Fruit fly (Drosophila melanogaster) whole organism, adult: Measurements from ENCODE around the gene pHCl-2.
A peak's percentile ranks its signal among the peaks of the same experiment; 100 is the strongest.

Source experiments
- CG11617 ChIP-seq: fragments of 200-800 bp; sonication (Bioruptor generic); optimal IDR thresholded peaks from 2 replicates; lab custom pipeline; 2017; ENCODE audit warnings: mild to moderate bottlenecking, missing biosample characterization, missing genetic modification reagents, missing genetic modification characterization
- CG12768 ChIP-seq: fragments of 200-800 bp; sonication (Bioruptor generic); optimal IDR thresholded peaks from 2 replicates; lab custom pipeline; 2017; ENCODE audit warnings: missing biosample characterization, missing genetic modification characterization, mild to moderate bottlenecking, moderate library complexity, missing genetic modification reagents
- CG14711 ChIP-seq: fragments of 200-800 bp; sonication (Bioruptor generic); optimal IDR thresholded peaks from 2 replicates; lab custom pipeline; 2018; ENCODE audit warnings: missing biosample characterization, mild to moderate bottlenecking, missing genetic modification characterization, moderate library complexity
- CG1620 ChIP-seq: fragments of 200-800 bp; sonication (Bioruptor generic); optimal IDR thresholded peaks from 2 replicates; lab custom pipeline; 2016; ENCODE audit warnings: missing biosample characterization, missing genetic modification characterization
- CG33017 ChIP-seq: fragments of 200-800 bp; sonication (Bioruptor generic); optimal IDR thresholded peaks from 2 replicates; lab custom pipeline; 2018; ENCODE audit warnings: missing biosample characterization, mild to moderate bottlenecking, missing genetic modification characterization, moderate library complexity
- CG5204 ChIP-seq: fragments of 200-800 bp; sonication (Bioruptor generic); optimal IDR thresholded peaks from 2 replicates; lab custom pipeline; 2016; ENCODE audit warnings: missing biosample characterization, missing genetic modification characterization
- CG7045 ChIP-seq: fragments of 200-800 bp; sonication (Bioruptor generic); optimal IDR thresholded peaks from 2 replicates; lab custom pipeline; 2017; ENCODE audit warnings: missing biosample characterization, mild to moderate bottlenecking, missing genetic modification characterization
- CG7101 ChIP-seq: fragments of 200-800 bp; sonication (Bioruptor generic); optimal IDR thresholded peaks from 2 replicates; lab custom pipeline; 2018; ENCODE audit warnings: missing biosample characterization, mild to moderate bottlenecking, missing genetic modification characterization, moderate library complexity
- Clk ChIP-seq: fragments of 200-800 bp; sonication (Bioruptor generic); optimal IDR thresholded peaks from 2 replicates; lab custom pipeline; 2017; ENCODE audit warnings: missing biosample characterization, missing genetic modification characterization
- Crg-1 ChIP-seq: fragments of 200-800 bp; sonication (Bioruptor generic); optimal IDR thresholded peaks from 2 replicates; lab custom pipeline; 2016; ENCODE audit warnings: missing biosample characterization, missing genetic modification characterization
- Hr96 ChIP-seq: fragments of 200-800 bp; sonication (Bioruptor generic); optimal IDR thresholded peaks from 2 replicates; lab custom pipeline; 2016; ENCODE audit warnings: missing biosample characterization, missing genetic modification characterization
- Mnt ChIP-seq: fragments of 200-800 bp; sonication (Bioruptor generic); optimal IDR thresholded peaks from 2 replicates; lab custom pipeline; 2016; ENCODE audit warnings: missing biosample characterization, mild to moderate bottlenecking, missing genetic modification characterization
- bab1 ChIP-seq: fragments of 200-800 bp; sonication (Bioruptor generic); optimal IDR thresholded peaks from 3 replicates; lab custom pipeline; 2019; ENCODE audit warnings: missing biosample characterization, mild to moderate bottlenecking, missing genetic modification characterization, moderate library complexity
- cic ChIP-seq: fragments of 200-800 bp; sonication (Bioruptor generic); optimal IDR thresholded peaks from 2 replicates; lab custom pipeline; 2017; ENCODE audit warnings: missing biosample characterization, mild to moderate bottlenecking, missing genetic modification characterization, moderate library complexity
- cnc ChIP-seq, 2 experiments: fragments of >200 bp; optimal IDR thresholded peaks; 2 replicates each; lab custom pipeline; 2017
- kay ChIP-seq: fragments of 200-800 bp; sonication (Bioruptor generic); peaks from one replicate; lab custom pipeline; 2016; ENCODE audit warnings: missing biosample characterization, missing genetic modification characterization, borderline replicate concordance
- ovo ChIP-seq: fragments of 200-800 bp; sonication (Bioruptor generic); optimal IDR thresholded peaks from 2 replicates; lab custom pipeline; 2016; ENCODE audit warnings: missing biosample characterization, missing genetic modification characterization
- pad ChIP-seq: fragments of 200-800 bp; sonication (Bioruptor generic); optimal IDR thresholded peaks from 3 replicates; lab custom pipeline; 2017; ENCODE audit warnings: missing biosample characterization, missing genetic modification characterization, mild to moderate bottlenecking, moderate library complexity, missing genetic modification reagents
- tj ChIP-seq: fragments of 200-800 bp; sonication (Bioruptor generic); optimal IDR thresholded peaks from 3 replicates; lab custom pipeline; 2017; ENCODE audit warnings: missing biosample characterization, mild to moderate bottlenecking, missing genetic modification characterization, moderate library complexity
- toe ChIP-seq: fragments of 200-800 bp; sonication (Bioruptor generic); optimal IDR thresholded peaks from 2 replicates; lab custom pipeline; 2016; ENCODE audit warnings: missing biosample characterization, missing genetic modification characterization

The pHCl-2 gene

dm6 chr3R:31314477-31314876, 9.3 kb upstream of the pHCl-2 start:
- TF ChIP-seq CG11617 (GFP tag; lab: Kevin White, UChicago) (no peak), pad (GFP tag; lab: Kevin White, UChicago) (no peak), CG7101 (no peak), Crg-1 (GFP tag; lab: Kevin White, UChicago) (no peak), cic (GFP tag; lab: Kevin White, UChicago) (no peak), CG14711 (no peak), CG7045 (GFP tag; lab: Kevin White, UChicago) (no peak), CG5204 (GFP tag; lab: Kevin White, UChicago) (no peak), Mnt (GFP tag; lab: Kevin White, UChicago) (no peak), Clk (GFP tag; lab: Kevin White, UChicago) (no peak), cnc (optimal IDR thresholded peaks at IDR 0.05; lab: Kevin White, UChicago) (no peak), Hr96 (GFP tag; lab: Kevin White, UChicago) (no peak), kay (GFP tag; lab: Kevin White, UChicago) (no peak), toe (no peak), ovo (GFP tag; lab: Kevin White, UChicago) (no peak), bab1 (GFP tag; lab: Kevin White, UChicago) (no peak), CG1620 (GFP tag; lab: Kevin White, UChicago) (no peak), tj (GFP tag; lab: Kevin White, UChicago) (no peak), CG12768 (GFP tag; lab: Kevin White, UChicago) (no peak), CG33017 (tag; lab: Kevin White, UChicago) (no peak)

- TF ChIP-seq Mnt (GFP tag; lab: Kevin White, UChicago) (no peak), CG11617 (GFP tag; lab: Kevin White, UChicago) (no peak), kay (GFP tag; lab: Kevin White, UChicago) (no peak), ovo (GFP tag; lab: Kevin White, UChicago) (no peak), Clk (GFP tag; lab: Kevin White, UChicago) (no peak), CG33017 (tag; lab: Kevin White, UChicago) (no peak), toe (no peak), CG1620 (GFP tag; lab: Kevin White, UChicago) (no peak), Crg-1 (GFP tag; lab: Kevin White, UChicago) (no peak), pad (GFP tag; lab: Kevin White, UChicago) (no peak), CG12768 (GFP tag; lab: Kevin White, UChicago) (no peak), CG7045 (GFP tag; lab: Kevin White, UChicago) (no peak), CG7101 (no peak), bab1 (GFP tag; lab: Kevin White, UChicago) (no peak), cnc (optimal IDR thresholded peaks at IDR 0.05; lab: Kevin White, UChicago) (no peak), tj (GFP tag; lab: Kevin White, UChicago) (no peak)
Observed at dm6 chr3R:31312287-31312686, 7.1 kb upstream of the pHCl-2 start.

- TF ChIP-seq CG11617 (GFP tag; lab: Kevin White, UChicago) (no peak), tj (GFP tag; lab: Kevin White, UChicago) (peak; percentile 71), cnc (optimal IDR thresholded peaks at IDR 0.05; lab: Kevin White, UChicago) (no peak), Mnt (GFP tag; lab: Kevin White, UChicago) (peak; percentile 11)
Observed at dm6 chr3R:31310883-31311397, 5.8 kb upstream of the pHCl-2 start, which contains the start of gene CG34347. Gene CG34347, plus strand, starts transcription at chr3R:31311157.

dm6 chr3R:31310300-31310699, 5.1 kb upstream of the pHCl-2 start:
- TF ChIP-seq Hr96 (GFP tag; lab: Kevin White, UChicago) (no peak), tj (GFP tag; lab: Kevin White, UChicago) (no peak), CG12768 (GFP tag; lab: Kevin White, UChicago) (no peak), CG1620 (GFP tag; lab: Kevin White, UChicago) (no peak), cnc (optimal IDR thresholded peaks at IDR 0.05; lab: Kevin White, UChicago) (no peak), kay (GFP tag; lab: Kevin White, UChicago) (no peak), bab1 (GFP tag; lab: Kevin White, UChicago) (no peak), CG7101 (no peak), CG7045 (GFP tag; lab: Kevin White, UChicago) (no peak), CG33017 (tag; lab: Kevin White, UChicago) (no peak)

- TF ChIP-seq CG33017 (tag; lab: Kevin White, UChicago): no peak
- TF ChIP-seq cnc (optimal IDR thresholded peaks at IDR 0.05; lab: Kevin White, UChicago): no peak
- TF ChIP-seq tj (GFP tag; lab: Kevin White, UChicago): peak; percentile 31
- TF ChIP-seq Mnt (GFP tag; lab: Kevin White, UChicago): no peak
Observed at dm6 chr3R:31308855-31309646, 3.9 kb upstream of the pHCl-2 start.

- peak; percentile 8 for TF ChIP-seq CG14711
- TF ChIP-seq ovo (GFP tag; lab: Kevin White, UChicago): no peak
- no peak for TF ChIP-seq Hr96 (GFP tag; lab: Kevin White, UChicago)
- TF ChIP-seq cic (GFP tag; lab: Kevin White, UChicago): no peak
- TF ChIP-seq toe: no peak
- TF ChIP-seq kay (GFP tag; lab: Kevin White, UChicago): peak; percentile 68
- TF ChIP-seq cnc (optimal IDR thresholded peaks at IDR 0.05; lab: Kevin White, UChicago): no peak
- TF ChIP-seq tj (GFP tag; lab: Kevin White, UChicago): no peak
- no peak for TF ChIP-seq pad (GFP tag; lab: Kevin White, UChicago)
- peak; percentile 25 for TF ChIP-seq CG7101
- peak; percentile 64 for TF ChIP-seq CG7045 (GFP tag; lab: Kevin White, UChicago)
- TF ChIP-seq bab1 (GFP tag; lab: Kevin White, UChicago): no peak
- TF ChIP-seq CG5204 (GFP tag; lab: Kevin White, UChicago): peak; percentile 17
- no peak for TF ChIP-seq Clk (GFP tag; lab: Kevin White, UChicago)
- no peak for TF ChIP-seq CG1620 (GFP tag; lab: Kevin White, UChicago)
- TF ChIP-seq CG33017 (tag; lab: Kevin White, UChicago): peak; percentile 69
- TF ChIP-seq CG11617 (GFP tag; lab: Kevin White, UChicago): peak; percentile 44
- TF ChIP-seq CG12768 (GFP tag; lab: Kevin White, UChicago): no peak
- no peak for TF ChIP-seq Crg-1 (GFP tag; lab: Kevin White, UChicago)
Observed at dm6 chr3R:31306454-31306853, 1.3 kb upstream of the pHCl-2 start.
